Worm (Caenorhabditis elegans) whole organism, L4/young adult: ENCODE measurements around the gene dhs-13.
"Not testable (repeated sequence)": the region's sequence is repeated elsewhere in the genome, so short reads cannot be mapped to it uniquely, and the experiment has no call there.

ENCODE experiments used
- W03F9.2 ChIP-seq: fragments of 150-350 bp; optimal IDR thresholded peaks from 2 replicates; lab custom pipeline; 2014; ENCODE audit warnings: missing biosample characterization, missing genetic modification characterization
- dao-5 ChIP-seq: sonication (generic microtip); optimal IDR thresholded peaks from 2 replicates; lab custom pipeline; 2016; ENCODE audit warnings: missing genotype, missing genetic modification characterization, moderate library complexity, missing compliant biosample characterization
- him-1 ChIP-seq: sonication (generic microtip); optimal IDR thresholded peaks from 2 replicates; lab custom pipeline; 2016; ENCODE audit warnings: missing genotype, missing genetic modification reagents, missing genetic modification characterization, missing compliant biosample characterization

dhs-13 gene

DNA sequence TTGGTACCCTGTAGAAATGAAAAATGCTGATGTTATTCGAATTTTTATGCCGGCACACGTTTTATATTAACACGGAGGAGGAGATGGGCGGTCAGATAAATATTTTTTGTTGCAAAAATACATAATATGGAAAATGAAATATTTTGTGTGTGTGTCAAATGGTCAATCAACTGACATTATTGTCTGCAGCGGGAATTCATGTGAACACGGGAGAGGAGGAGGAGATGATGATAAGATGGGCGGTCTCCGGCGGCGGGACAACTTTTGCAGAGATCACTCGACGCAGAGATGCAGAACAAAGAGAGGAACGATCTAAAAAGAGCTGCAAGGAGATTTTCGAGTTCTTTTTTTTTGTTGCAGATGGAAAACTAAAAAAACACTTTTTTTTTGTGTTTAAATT is at the start of gene dhs-13:
TSS of gene dhs-13 (minus strand) at position 8 of the 400 bp plus-strand sequence.
- TF ChIP-seq W03F9.2 (no peak), him-1 (tag; lab: Kevin White, UChicago) (no peak), dao-5 (tag; lab: Kevin White, UChicago) (no peak)

DNA sequence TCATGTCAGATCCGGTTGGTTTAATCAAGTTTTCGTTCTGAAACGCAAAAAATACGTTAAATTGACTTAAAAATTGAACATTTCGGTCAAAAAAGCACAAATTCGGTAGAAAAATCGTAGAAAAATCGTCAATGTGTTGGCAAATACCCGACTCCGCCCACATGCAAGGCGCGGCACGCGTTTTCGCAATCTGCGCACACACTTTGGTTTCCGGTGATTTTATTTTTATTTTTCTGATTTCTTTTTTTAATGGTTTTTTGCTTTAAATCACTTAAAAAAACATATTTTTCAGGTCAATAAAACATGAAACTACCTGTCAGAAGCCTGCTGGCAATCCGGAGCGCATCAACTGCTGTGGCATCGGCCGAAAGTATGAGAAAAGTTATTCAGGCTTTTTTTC is 49.8 kb upstream of the dhs-13 start, which contains the start of the genes gly-7 and mrpl-39:
TSS of gene gly-7 (minus strand) at position 37 of the 400 bp plus-strand sequence.
TSS of gene mrpl-39 (plus strand) at position 293 of the 400 bp plus-strand sequence.
- peak; percentile 2 for TF ChIP-seq W03F9.2
- TF ChIP-seq dao-5 (tag; lab: Kevin White, UChicago): no peak

DNA sequence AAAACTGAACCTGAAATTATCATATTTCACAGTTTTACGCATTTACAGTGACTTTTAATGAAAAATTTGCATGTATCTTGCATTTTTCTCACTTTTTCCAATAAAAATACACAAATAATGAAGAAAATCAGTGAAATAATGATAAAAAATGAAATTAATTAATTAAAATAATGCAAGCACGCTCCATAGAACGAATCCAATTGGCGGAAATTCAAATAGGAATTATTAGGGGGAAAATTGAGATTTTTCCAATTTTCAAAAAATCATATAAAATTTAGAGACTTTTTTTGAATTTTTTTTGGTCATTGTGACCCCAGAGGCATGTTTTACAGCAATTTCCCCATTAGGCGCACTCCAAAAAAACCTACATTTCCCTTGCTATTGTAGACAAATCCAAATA is 49.2 kb upstream of the dhs-13 start:
- no peak for TF ChIP-seq W03F9.2
- no peak for TF ChIP-seq him-1 (tag; lab: Kevin White, UChicago)
- TF ChIP-seq dao-5 (tag; lab: Kevin White, UChicago): no peak

DNA sequence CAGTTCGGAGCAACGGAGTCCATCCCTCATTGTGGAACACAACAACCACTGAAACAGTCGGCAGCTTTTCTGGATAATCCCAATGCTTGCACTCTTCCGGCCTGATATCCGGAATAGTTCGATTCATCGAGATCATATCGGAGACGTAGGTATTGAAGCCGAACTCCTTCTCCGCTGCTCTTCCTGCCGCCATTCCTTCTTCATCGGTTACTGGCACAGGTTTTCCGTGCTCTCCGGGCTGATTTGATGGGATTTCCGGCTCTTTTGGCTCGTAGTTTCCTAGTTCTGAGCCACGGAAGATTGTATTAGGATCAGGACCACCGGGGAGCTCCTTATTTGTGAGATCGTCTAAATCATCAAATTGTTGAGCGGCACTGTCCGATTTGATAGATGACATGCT is 48.5 kb upstream of the dhs-13 start:
- TF ChIP-seq W03F9.2 (no peak), dao-5 (tag; lab: Kevin White, UChicago) (no peak), him-1 (tag; lab: Kevin White, UChicago) (no peak)

ce11 chrV:1814784-1815183 is 43.2 kb upstream of the dhs-13 start, which contains the start of gene Y46H3A.5:
Y46H3A.5 (minus strand) TSS chrV:1814884.
- TF ChIP-seq dao-5 (tag; lab: Kevin White, UChicago); him-1 (tag; lab: Kevin White, UChicago); W03F9.2: not testable (repeated sequence)

DNA sequence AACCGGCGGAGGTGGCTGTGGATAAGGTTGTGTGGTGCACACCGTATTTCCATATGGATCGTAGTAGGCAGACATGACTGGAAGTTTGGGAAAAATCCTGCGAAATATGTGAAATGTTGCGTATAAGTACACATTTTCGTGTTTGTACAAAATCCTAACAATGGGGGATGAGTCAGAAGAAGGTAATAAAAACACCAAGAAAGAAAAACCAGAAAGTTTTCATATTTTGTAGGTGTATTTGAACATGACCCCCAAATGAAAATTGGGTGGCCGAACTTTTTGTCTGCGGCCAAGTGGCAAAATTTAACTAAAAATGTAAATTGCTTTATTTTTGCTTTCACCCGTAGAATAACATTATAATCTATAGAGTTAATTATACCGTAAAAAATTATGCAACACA is 39.5 kb upstream of the dhs-13 start, which contains the start of gene Y46H3A.4:
TSS of gene Y46H3A.4 (minus strand) at position 101 of the 400 bp plus-strand sequence.
- no peak for TF ChIP-seq him-1 (tag; lab: Kevin White, UChicago)
- no peak for TF ChIP-seq W03F9.2
- no peak for TF ChIP-seq dao-5 (tag; lab: Kevin White, UChicago)

ce11 chrV:1807160-1807559 is 35.6 kb upstream of the dhs-13 start, which contains the start of gene srt-42:
srt-42 (plus strand) TSS chrV:1807460.
- TF ChIP-seq him-1 (tag; lab: Kevin White, UChicago): no peak
- TF ChIP-seq W03F9.2: no peak
- TF ChIP-seq dao-5 (tag; lab: Kevin White, UChicago): no peak

- no peak for TF ChIP-seq him-1 (tag; lab: Kevin White, UChicago)
- no peak for TF ChIP-seq dao-5 (tag; lab: Kevin White, UChicago)
- no peak for TF ChIP-seq W03F9.2
These were observed 34.3 kb upstream of the dhs-13 start for ce11 chrV:1805724-1806316.

ce11 chrV:1804645-1805559 is 33.4 kb upstream of the dhs-13 start, which contains the start of the genes hsp-16.2 and hsp-16.41:
hsp-16.2 (minus strand) TSS chrV:1804957.
hsp-16.41 (plus strand) TSS chrV:1805178.
- TF ChIP-seq W03F9.2 (peak; percentile 6), him-1 (tag; lab: Kevin White, UChicago) (no peak)

DNA sequence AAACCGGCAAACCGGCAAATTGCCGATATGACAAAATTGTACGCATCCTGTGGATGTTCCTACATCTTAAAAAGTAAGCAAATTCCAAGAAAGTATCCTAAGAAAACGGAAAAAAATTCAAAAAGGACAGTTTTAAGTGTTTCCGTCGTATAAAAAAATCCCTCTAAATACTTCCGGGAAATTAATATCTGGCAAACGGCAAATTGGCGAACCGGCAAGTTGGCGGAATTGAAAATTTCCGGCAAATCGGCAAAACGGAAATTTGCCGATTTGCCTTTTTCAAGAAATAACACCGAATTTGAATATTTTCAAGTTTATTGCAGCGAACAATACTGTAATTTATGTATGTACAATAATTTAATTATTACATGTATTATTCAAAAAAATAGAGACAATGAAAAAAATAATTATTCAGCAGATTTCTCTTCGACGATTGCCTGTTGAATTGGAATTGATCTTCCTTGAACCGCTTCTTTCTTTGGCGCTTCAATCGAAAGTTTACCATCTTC is 32.6 kb upstream of the dhs-13 start:
- TF ChIP-seq dao-5 (tag; lab: Kevin White, UChicago) (no peak), him-1 (tag; lab: Kevin White, UChicago) (no peak), W03F9.2 (peak; percentile 11)

ce11 chrV:1803043-1803442 is 31.5 kb upstream of the dhs-13 start, which contains the start of gene srt-41:
srt-41 (minus strand) TSS chrV:1803143.
- TF ChIP-seq W03F9.2: no peak

DNA sequence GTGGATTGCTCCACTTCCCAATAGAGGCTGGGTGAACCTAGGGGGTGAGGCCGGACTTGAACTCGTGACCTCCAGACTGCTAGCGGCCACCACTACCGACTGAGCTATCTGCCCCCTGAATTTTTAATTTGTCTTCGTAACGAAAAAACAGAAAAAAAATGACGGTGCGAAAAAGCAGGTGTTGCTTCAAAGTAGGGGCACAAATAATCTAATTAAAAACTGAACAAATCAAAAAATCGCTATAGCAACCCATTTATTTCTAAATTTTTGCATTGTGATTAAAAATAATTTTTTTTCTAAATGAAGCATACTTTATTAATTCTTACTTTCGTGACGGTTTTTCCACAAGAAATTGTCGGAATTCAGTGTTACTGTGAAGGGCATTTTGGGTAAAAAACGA is 26.4 kb upstream of the dhs-13 start, which contains the start of gene F36H9.10:
TSS of gene F36H9.10 (plus strand) at position 301 of the 400 bp plus-strand sequence.
- no peak for TF ChIP-seq dao-5 (tag; lab: Kevin White, UChicago)
- no peak for TF ChIP-seq him-1 (tag; lab: Kevin White, UChicago)
- no peak for TF ChIP-seq W03F9.2

- no peak for TF ChIP-seq dao-5 (tag; lab: Kevin White, UChicago)
- no peak for TF ChIP-seq him-1 (tag; lab: Kevin White, UChicago)
- no peak for TF ChIP-seq W03F9.2
These were observed 22.7 kb upstream of the dhs-13 start, which contains the start of gene F36H9.1 for ce11 chrV:1794218-1794617. F36H9.1 (plus strand) TSS chrV:1794518.
